Worm (Caenorhabditis elegans) whole organism, late embryonic: ENCODE data around the gene F21C10.7.

ENCODE experiments used
- F13H6.1 ChIP-seq: sonication (generic microtip); optimal IDR thresholded peaks from 2 replicates; lab custom pipeline; 2016; ENCODE audit warnings: missing genetic modification characterization, missing compliant biosample characterization
- ceh-18 ChIP-seq: sonication (generic microtip); optimal IDR thresholded peaks from 2 replicates; lab custom pipeline; 2016; ENCODE audit warnings: missing genetic modification characterization, missing compliant biosample characterization
- ceh-2 ChIP-seq: sonication (generic microtip); optimal IDR thresholded peaks from 2 replicates; lab custom pipeline; 2016; ENCODE audit warnings: missing genotype, missing genetic modification characterization, missing compliant biosample characterization
- ceh-22 ChIP-seq: sonication (generic microtip); optimal IDR thresholded peaks from 2 replicates; lab custom pipeline; 2017; ENCODE audit warnings: missing biosample characterization, missing genetic modification characterization
- ceh-30 ChIP-seq: fragments of 150-350 bp; optimal IDR thresholded peaks from 2 replicates; lab custom pipeline; 2014; ENCODE audit warnings: missing biosample characterization, missing genetic modification characterization
- ceh-45 ChIP-seq: fragments of 200-800 bp; sonication (Bioruptor generic); IDR thresholded peaks from 2 replicates; pipeline ENCODE4 v1.3.6; 2022; ENCODE audit warnings: missing genetic modification reagents, missing genetic modification characterization, missing compliant biosample characterization
- ceh-48 ChIP-seq: sonication (generic microtip); optimal IDR thresholded peaks from 2 replicates; lab custom pipeline; 2016; ENCODE audit warnings: missing genetic modification characterization, inconsistent platforms, missing compliant biosample characterization
- ceh-6 ChIP-seq: fragments of 200-800 bp; sonication (Bioruptor generic); optimal IDR thresholded peaks from 2 replicates; lab custom pipeline; 2018; ENCODE audit warnings: mild to moderate bottlenecking, missing genetic modification characterization, missing compliant biosample characterization
- ceh-9 ChIP-seq: sonication (generic microtip); optimal IDR thresholded peaks from 2 replicates; lab custom pipeline; 2016; ENCODE audit warnings: mild to moderate bottlenecking, missing genetic modification characterization, inconsistent platforms, missing compliant biosample characterization
- dmd-4 ChIP-seq: sonication (generic microtip); optimal IDR thresholded peaks from 2 replicates; lab custom pipeline; 2016; ENCODE audit warnings: borderline replicate concordance, missing genetic modification characterization, missing compliant biosample characterization
- dve-1 ChIP-seq: sonication (generic microtip); optimal IDR thresholded peaks from 2 replicates; lab custom pipeline; 2017; ENCODE audit warnings: antibody characterized with exemption, mild to moderate bottlenecking, missing genetic modification characterization, missing compliant biosample characterization
- elt-2 ChIP-seq: sonication (generic microtip); optimal IDR thresholded peaks from 2 replicates; lab custom pipeline; 2016; ENCODE audit warnings: missing genetic modification reagents, missing genetic modification characterization, missing compliant biosample characterization
- elt-4 ChIP-seq: sonication (generic microtip); optimal IDR thresholded peaks from 2 replicates; lab custom pipeline; 2016; ENCODE audit warnings: missing genetic modification characterization, missing compliant biosample characterization
- ets-4 ChIP-seq: sonication (generic microtip); optimal IDR thresholded peaks from 2 replicates; lab custom pipeline; 2016; ENCODE audit warnings: missing genetic modification characterization, missing compliant biosample characterization
- gmeb-2 ChIP-seq: sonication (generic microtip); optimal IDR thresholded peaks from 2 replicates; lab custom pipeline; 2016; ENCODE audit warnings: missing genetic modification characterization, inconsistent platforms, missing compliant biosample characterization
- hlh-15 ChIP-seq: sonication (generic microtip); optimal IDR thresholded peaks from 2 replicates; lab custom pipeline; 2016; ENCODE audit warnings: missing genetic modification characterization, missing compliant biosample characterization
- hlh-6 ChIP-seq: sonication (generic microtip); optimal IDR thresholded peaks from 2 replicates; lab custom pipeline; 2016; ENCODE audit warnings: missing genotype, missing genetic modification characterization, missing compliant biosample characterization
- hlh-8 ChIP-seq: sonication (generic microtip); optimal IDR thresholded peaks from 2 replicates; lab custom pipeline; 2016; ENCODE audit warnings: missing genotype, missing genetic modification characterization, missing compliant biosample characterization
- lim-6 ChIP-seq: sonication (generic microtip); optimal IDR thresholded peaks from 2 replicates; lab custom pipeline; 2016; ENCODE audit warnings: missing genetic modification characterization, missing compliant biosample characterization
- lin-11 ChIP-seq: fragments of 200-800 bp; sonication (Bioruptor generic); optimal IDR thresholded peaks from 2 replicates; lab custom pipeline; 2018; ENCODE audit warnings: mild to moderate bottlenecking, missing genetic modification characterization, missing compliant biosample characterization
- madf-2 ChIP-seq: sonication (generic microtip); optimal IDR thresholded peaks from 2 replicates; lab custom pipeline; 2017; ENCODE audit warnings: missing genetic modification characterization, missing compliant biosample characterization
- nfya-1 ChIP-seq: sonication (generic microtip); optimal IDR thresholded peaks from 2 replicates; lab custom pipeline; 2017; ENCODE audit warnings: missing genetic modification characterization, mild to moderate bottlenecking, missing compliant biosample characterization, antibody characterized with exemption, moderate library complexity
- nhr-11 ChIP-seq: fragments of 150-350 bp; optimal IDR thresholded peaks from 2 replicates; lab custom pipeline; 2014; ENCODE audit warnings: missing biosample characterization, missing genetic modification characterization
- pag-3 ChIP-seq: sonication (generic microtip); optimal IDR thresholded peaks from 2 replicates; lab custom pipeline; 2016; ENCODE audit warnings: missing compliant biosample characterization, missing genetic modification characterization, borderline replicate concordance
- pha-2 ChIP-seq: sonication (generic microtip); optimal IDR thresholded peaks from 2 replicates; lab custom pipeline; 2017; ENCODE audit warnings: mild to moderate bottlenecking, missing genetic modification characterization, missing compliant biosample characterization
- pha-4 ChIP-seq: fragments of 150-350 bp; optimal IDR thresholded peaks from 2 replicates; lab custom pipeline; 2018; ENCODE audit warnings: missing biosample characterization, missing genetic modification reagents, missing genetic modification characterization
- pqm-1 ChIP-seq: sonication (generic microtip); optimal IDR thresholded peaks from 2 replicates; lab custom pipeline; 2016; ENCODE audit warnings: missing genetic modification characterization, missing compliant biosample characterization
- ref-2 ChIP-seq: sonication (generic microtip); optimal IDR thresholded peaks from 2 replicates; lab custom pipeline; 2016; ENCODE audit warnings: missing genetic modification characterization, missing compliant biosample characterization
- rnt-1 ChIP-seq: sonication (generic microtip); optimal IDR thresholded peaks from 2 replicates; lab custom pipeline; 2016; ENCODE audit warnings: missing genetic modification characterization, missing compliant biosample characterization
- sdc-2 ChIP-seq: sonication (generic microtip); optimal IDR thresholded peaks from 2 replicates; lab custom pipeline; 2016; ENCODE audit warnings: missing genotype, missing genetic modification characterization, missing compliant biosample characterization
- sox-4 ChIP-seq: sonication (generic microtip); optimal IDR thresholded peaks from 2 replicates; lab custom pipeline; 2017; ENCODE audit warnings: mild to moderate bottlenecking, missing genetic modification characterization, inconsistent platforms, missing compliant biosample characterization
- syd-9 ChIP-seq: sonication (generic microtip); optimal IDR thresholded peaks from 2 replicates; lab custom pipeline; 2016; ENCODE audit warnings: mild to moderate bottlenecking, missing genetic modification characterization, moderate library complexity, missing compliant biosample characterization
- tbx-7 ChIP-seq: sonication (generic microtip); optimal IDR thresholded peaks from 2 replicates; lab custom pipeline; 2016; ENCODE audit warnings: missing genotype, missing genetic modification characterization, missing compliant biosample characterization
- unc-3 ChIP-seq, 2 experiments: fragments of 200-800 bp in 1 of 2; sonication (Bioruptor generic) in 1 of 2; sonication (generic microtip) in 1 of 2; conservative IDR thresholded peaks in 1 of 2; optimal IDR thresholded peaks in 1 of 2; 2 replicates each; pipeline versions ENCODE4 v1.3.6 to Lab custom; 2016 to 2022; ENCODE audit warnings: missing compliant biosample characterization in 2 of 2, missing genetic modification characterization in 2 of 2, missing genetic modification reagents in 1 of 2
- unc-42 ChIP-seq: sonication (generic microtip); optimal IDR thresholded peaks from 2 replicates; lab custom pipeline; 2016; ENCODE audit warnings: missing genotype, missing genetic modification characterization, missing compliant biosample characterization
- zip-5 ChIP-seq: sonication (generic microtip); optimal IDR thresholded peaks from 2 replicates; lab custom pipeline; 2016; ENCODE audit warnings: missing genetic modification characterization, missing compliant biosample characterization

F21C10.7 gene

ce11 chrV:9112467-9112866 lies at the start of gene F21C10.7:
F21C10.7 (plus strand) TSS chrV:9112767.
- no peak for TF ChIP-seq hlh-15 (tag; lab: Kevin White, UChicago)
- TF ChIP-seq ceh-45 (GFP tag; lab: Robert Waterston, UW): no peak
- TF ChIP-seq sdc-2 (tag; lab: Kevin White, UChicago): no peak
- TF ChIP-seq ets-4 (tag; lab: Kevin White, UChicago): no peak
- no peak for TF ChIP-seq unc-3 (GFP tag; conservative IDR thresholded peaks at IDR 0.05; lab: Robert Waterston, UW)
- TF ChIP-seq unc-3 (tag; optimal IDR thresholded peaks at IDR 0.05; lab: Kevin White, UChicago): no peak

- TF ChIP-seq sdc-2 (tag; lab: Kevin White, UChicago) (no peak), pha-2 (no peak), ceh-9 (tag; lab: Kevin White, UChicago) (no peak), ceh-48 (tag; lab: Kevin White, UChicago) (no peak), tbx-7 (tag; lab: Kevin White, UChicago) (no peak), gmeb-2 (tag; lab: Kevin White, UChicago) (no peak), ceh-22 (tag; lab: Kevin White, UChicago) (no peak), ceh-6 (GFP tag; lab: Kevin White, UChicago) (no peak), ref-2 (tag; lab: Kevin White, UChicago) (no peak), F13H6.1 (tag; lab: Kevin White, UChicago) (no peak), ceh-18 (tag; lab: Kevin White, UChicago) (no peak), elt-4 (tag; lab: Kevin White, UChicago) (no peak), hlh-6 (tag; lab: Kevin White, UChicago) (no peak), rnt-1 (tag; lab: Kevin White, UChicago) (no peak), sox-4 (tag; lab: Kevin White, UChicago) (no peak), syd-9 (tag; lab: Kevin White, UChicago) (no peak), madf-2 (no peak), zip-5 (tag; lab: Kevin White, UChicago) (no peak), ceh-30 (no peak), unc-3 (GFP tag; conservative IDR thresholded peaks at IDR 0.05; lab: Robert Waterston, UW) (no peak), unc-3 (tag; optimal IDR thresholded peaks at IDR 0.05; lab: Kevin White, UChicago) (no peak)
These were observed 49.4 kb upstream of the F21C10.7 start for ce11 chrV:9063134-9063533.

ce11 chrV:9065001-9065400 lies 47.6 kb upstream of the F21C10.7 start:
- TF ChIP-seq elt-2 (tag; lab: Kevin White, UChicago) (no peak), ceh-2 (tag; lab: Kevin White, UChicago) (no peak), lim-6 (tag; lab: Kevin White, UChicago) (no peak), pqm-1 (tag; lab: Kevin White, UChicago) (no peak), tbx-7 (tag; lab: Kevin White, UChicago) (no peak), dmd-4 (tag; lab: Kevin White, UChicago) (no peak)

ce11 chrV:9065915-9066314 lies 46.7 kb upstream of the F21C10.7 start:
- TF ChIP-seq ref-2 (tag; lab: Kevin White, UChicago) (no peak), dve-1 (tag; lab: Kevin White, UChicago) (no peak), gmeb-2 (tag; lab: Kevin White, UChicago) (no peak), pha-4 (tag; lab: Kevin White, UChicago) (no peak), ceh-30 (no peak), nhr-11 (tag; lab: Kevin White, UChicago) (no peak), elt-2 (tag; lab: Kevin White, UChicago) (no peak), unc-42 (tag; lab: Kevin White, UChicago) (no peak), hlh-8 (tag; lab: Kevin White, UChicago) (no peak), dmd-4 (tag; lab: Kevin White, UChicago) (no peak)
- TF ChIP-seq, all 69 proteins: peak for 0

ce11 chrV:9067678-9068077 lies 44.9 kb upstream of the F21C10.7 start, which contains the start of gene fip-2:
fip-2 (plus strand) TSS chrV:9067978.
- TF ChIP-seq hlh-8 (tag; lab: Kevin White, UChicago) (no peak), lin-11 (tag; lab: Kevin White, UChicago) (no peak), unc-42 (tag; lab: Kevin White, UChicago) (no peak), zip-5 (tag; lab: Kevin White, UChicago) (no peak), pha-4 (tag; lab: Kevin White, UChicago) (no peak), pqm-1 (tag; lab: Kevin White, UChicago) (no peak), pag-3 (tag; lab: Kevin White, UChicago) (no peak), nfya-1 (no peak)
- TF ChIP-seq, all 69 proteins: peak for 0
